Fruit fly (Drosophila melanogaster): ENCODE data around the gene Mur11Da.

DNA sequence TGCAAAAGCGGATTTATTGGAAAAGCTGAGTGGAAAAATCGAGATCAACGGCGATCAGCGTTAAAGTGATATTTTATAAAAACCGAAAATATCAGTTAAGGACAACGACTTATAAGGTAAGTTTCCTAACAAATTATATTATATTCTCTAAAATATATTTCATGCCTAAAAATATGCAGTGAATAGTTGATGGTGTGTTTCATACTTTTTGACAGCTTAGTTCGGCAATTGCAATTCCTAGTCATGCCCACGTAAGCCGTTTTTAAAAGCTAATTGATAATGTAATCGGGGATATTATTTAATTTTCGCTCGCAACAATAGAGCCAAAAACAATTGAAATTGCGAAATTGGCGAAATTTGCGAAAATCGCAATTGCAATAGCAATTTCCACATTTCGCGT is 48.1 kb upstream of the Mur11Da start:
- TF ChIP-seq Eip75B (GFP tag; optimal IDR thresholded peaks at IDR 0.05) (no peak), eg (GFP tag; IDR thresholded peaks at IDR 0.05) (no peak), Ets96B (tag; optimal IDR thresholded peaks at IDR 0.05) (no peak), pdm3 (GFP tag; optimal IDR thresholded peaks at IDR 0.05) (no peak)

Data from whole organism, prepupa.